Fruit fly (Drosophila melanogaster): ENCODE measurements around the gene ogre.
A peak's percentile ranks its signal among the peaks of the same experiment; 100 is the strongest.

ogre gene

DNA sequence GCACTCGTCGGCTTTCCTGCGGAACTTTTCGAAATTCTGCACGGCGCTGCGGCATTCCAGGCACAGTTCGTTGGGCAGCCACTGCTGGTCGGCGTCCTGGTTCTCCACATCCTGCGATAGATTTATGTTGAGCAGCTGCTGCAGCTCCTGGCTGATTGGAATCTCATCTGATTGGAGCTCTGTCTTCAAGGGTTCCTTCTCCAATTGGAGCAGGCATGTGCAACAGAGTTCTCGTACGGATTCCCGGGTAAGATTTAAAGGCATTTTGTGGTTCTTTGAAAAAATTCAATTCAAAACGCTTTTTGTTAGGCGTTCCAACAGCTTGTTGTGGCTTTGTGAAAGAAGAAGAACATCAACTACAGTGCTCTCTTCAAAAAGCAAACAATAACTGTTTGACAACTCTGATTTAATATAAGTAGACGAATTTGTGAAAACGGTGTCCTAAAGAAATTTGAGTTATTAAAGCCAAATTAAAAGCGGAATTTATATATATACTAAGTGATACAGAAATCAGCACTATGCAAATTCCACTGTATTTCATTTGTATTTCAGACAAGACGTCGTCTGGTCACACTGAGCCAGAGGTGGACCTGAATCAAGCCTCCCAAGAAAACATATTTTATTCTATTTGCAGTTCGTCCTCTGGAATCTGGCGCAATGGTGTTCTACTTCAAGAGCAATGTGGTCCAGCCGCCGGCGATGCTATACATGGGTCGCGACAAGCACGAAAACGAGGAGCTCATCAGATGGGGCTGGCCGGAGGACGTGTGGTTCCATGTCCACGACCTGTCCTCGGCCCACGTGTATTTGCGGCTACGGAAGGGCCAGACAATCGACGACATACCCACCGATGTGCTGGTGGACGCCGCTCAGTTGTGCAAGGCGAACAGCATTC lies 22.4 kb upstream of the ogre start, which contains the start of the genes CG3032 and CG4593 (continued):
- TF ChIP-seq pfk (GFP tag; optimal IDR thresholded peaks at IDR 0.05), result no peak
- peak; percentile 60 for TF ChIP-seq CG1529 (GFP tag; optimal IDR thresholded peaks at IDR 0.05)
- no peak for TF ChIP-seq fru (optimal IDR thresholded peaks at IDR 0.05)
- TF ChIP-seq inv (GFP tag; IDR thresholded peaks at IDR 0.05; ENCODE audit: partially characterized antibody), result no peak
- TF ChIP-seq nmo (GFP tag; optimal IDR thresholded peaks at IDR 0.05), result peak; percentile 88
- TF ChIP-seq CG9437 (GFP tag; optimal IDR thresholded peaks at IDR 0.05), result peak; percentile 53
- TF ChIP-seq CG15696 (tag; optimal IDR thresholded peaks at IDR 0.05), result peak; percentile 37
- TF ChIP-seq CG11560 (tag; IDR thresholded peaks at IDR 0.05), result peak; percentile 69; the same call in 2 of the 3 replicates
- TF ChIP-seq Camta (GFP tag; optimal IDR thresholded peaks at IDR 0.05), result peak; percentile 53
- TF ChIP-seq lov (optimal IDR thresholded peaks at IDR 0.05), result no peak
- peak; percentile 68; the same call in 2 of the 3 replicates for TF ChIP-seq lov (GFP tag; IDR thresholded peaks at IDR 0.05)
- TF ChIP-seq pzg (GFP tag; optimal IDR thresholded peaks at IDR 0.05), result peak; percentile 60
- peak; percentile 4 for TF ChIP-seq CG12236 (GFP tag; optimal IDR thresholded peaks at IDR 0.05)
- peak; percentile 29 for TF ChIP-seq CG34376 (GFP tag; optimal IDR thresholded peaks at IDR 0.05)
- TF ChIP-seq CG7928 (GFP tag; optimal IDR thresholded peaks at IDR 0.05), result peak; percentile 47
- TF ChIP-seq sima (GFP tag; optimal IDR thresholded peaks at IDR 0.05), result no peak
- TF ChIP-seq chn (GFP tag; optimal IDR thresholded peaks at IDR 0.05), result peak; percentile 72
- peak; percentile 43 for TF ChIP-seq CG2202 (tag; optimal IDR thresholded peaks at IDR 0.05)
- peak; percentile 23 for TF ChIP-seq CG1792 (GFP tag; optimal IDR thresholded peaks at IDR 0.05)
- no peak for TF ChIP-seq CG2199 (GFP tag; IDR thresholded peaks at IDR 0.05)
- TF ChIP-seq Rfx (GFP tag; IDR thresholded peaks at IDR 0.05), result peak; percentile 92
- TF ChIP-seq ro (GFP tag; IDR thresholded peaks at IDR 0.05), result peak; percentile 53; the same call in 1 of the 2 replicates
- peak; percentile 89 for TF ChIP-seq gem (tag; optimal IDR thresholded peaks at IDR 0.05)
- peak; percentile 41 for TF ChIP-seq stwl (tag; optimal IDR thresholded peaks at IDR 0.05)
- peak; percentile 64 for TF ChIP-seq CG1233 (GFP tag; optimal IDR thresholded peaks at IDR 0.05)
- TF ChIP-seq Dek (tag; optimal IDR thresholded peaks at IDR 0.05), result peak; percentile 84
- TF ChIP-seq Xrp1 (GFP tag; IDR thresholded peaks at IDR 0.05), result peak; percentile 87
- peak; percentile 77 for TF ChIP-seq tx (GFP tag; optimal IDR thresholded peaks at IDR 0.05)
- peak; percentile 88 for TF ChIP-seq CG32772 (GFP tag; IDR thresholded peaks at IDR 0.05)
- TF ChIP-seq Dll (GFP tag; IDR thresholded peaks at IDR 0.05; ENCODE audit: partially characterized antibody), result no peak
- peak; percentile 86 for TF ChIP-seq CG4617 (GFP tag; optimal IDR thresholded peaks at IDR 0.05; ENCODE audit: borderline replicate concordance)
- TF ChIP-seq trem (tag; optimal IDR thresholded peaks at IDR 0.05), result peak; percentile 68
- TF ChIP-seq shn (GFP tag; optimal IDR thresholded peaks at IDR 0.05), result peak; percentile 48
- peak; percentile 92 for TF ChIP-seq Aef1 (GFP tag; IDR thresholded peaks at IDR 0.05)
- peak; percentile 64 for TF ChIP-seq crc (GFP tag; optimal IDR thresholded peaks at IDR 0.05)
- peak; percentile 83 for TF ChIP-seq CG1603 (tag; optimal IDR thresholded peaks at IDR 0.05)
- peak; percentile 33 for TF ChIP-seq Dad (GFP tag; optimal IDR thresholded peaks at IDR 0.05)
- no peak for TF ChIP-seq repo (GFP tag; optimal IDR thresholded peaks at IDR 0.05)
- TF ChIP-seq ara (GFP tag; IDR thresholded peaks at IDR 0.05), result peak; percentile 73
- TF ChIP-seq HLH3B (GFP tag; IDR thresholded peaks at IDR 0.05), result peak; percentile 88
- peak; percentile 44 for TF ChIP-seq CG6654 (GFP tag; optimal IDR thresholded peaks at IDR 0.05)
- TF ChIP-seq corto (GFP tag; optimal IDR thresholded peaks at IDR 0.05), result no peak
- TF ChIP-seq CG12659 (GFP tag; optimal IDR thresholded peaks at IDR 0.05), result peak; percentile 81
- peak; percentile 70 for TF ChIP-seq danr (GFP tag; IDR thresholded peaks at IDR 0.05)
- peak; percentile 92 for TF ChIP-seq dysf (GFP tag; IDR thresholded peaks at IDR 0.05)
- peak; percentile 82 for TF ChIP-seq CG17359 (tag; optimal IDR thresholded peaks at IDR 0.05)
- TF ChIP-seq vvl (GFP tag; IDR thresholded peaks at IDR 0.05), result peak; percentile 93
- TF ChIP-seq CG1647 (GFP tag; optimal IDR thresholded peaks at IDR 0.05), result peak; percentile 66
- peak; percentile 76 for TF ChIP-seq ssp (GFP tag; IDR thresholded peaks at IDR 0.05)
- TF ChIP-seq CG4730 (GFP tag; IDR thresholded peaks at IDR 0.05), result peak; percentile 90

All from whole organism, embryonic.